Fruit fly (Drosophila melanogaster): ENCODE results near the gene eIF5B.

dm6 chr3L:3388708-3389665, 71.8 kb downstream of the eIF5B start:
- TF ChIP-seq Dll (optimal IDR thresholded peaks at IDR 0.05) (no peak), pan (optimal IDR thresholded peaks at IDR 0.05) (no peak)
